Fruit fly (Drosophila melanogaster) whole organism, embryonic: Measurements from ENCODE around the gene cup.

Source experiments
- Adf1 ChIP-seq: fragments of 200-800 bp; sonication (Bioruptor generic); IDR thresholded peaks from 2 replicates; pipeline ENCODE4 v1.3.6; 2022; ENCODE audit warnings: missing biosample characterization, missing genetic modification characterization
- CG10321 ChIP-seq: fragments of 200-800 bp; sonication (Bioruptor generic); IDR thresholded peaks from 2 replicates; pipeline ENCODE4 v1.3.6; 2022; ENCODE audit warnings: missing biosample characterization, missing genetic modification characterization
- CG10543 ChIP-seq: fragments of 200-800 bp; sonication (Bioruptor generic); optimal IDR thresholded peaks from 3 replicates; lab custom pipeline; 2017; ENCODE audit warnings: missing biosample characterization, mild to moderate bottlenecking, missing genetic modification characterization, moderate library complexity
- CG1233 ChIP-seq: fragments of 200-800 bp; sonication (Bioruptor generic); optimal IDR thresholded peaks from 4 replicates; lab custom pipeline; 2018; ENCODE audit warnings: missing biosample characterization, mild to moderate bottlenecking, missing genetic modification characterization
- CG13296 ChIP-seq: fragments of 200-800 bp; sonication (Bioruptor generic); optimal IDR thresholded peaks from 3 replicates; lab custom pipeline; 2018; ENCODE audit warnings: missing biosample characterization, mild to moderate bottlenecking, missing genetic modification characterization
- CG13424 ChIP-seq: fragments of 200-800 bp; sonication (Bioruptor generic); optimal IDR thresholded peaks from 2 replicates; lab custom pipeline; 2019; ENCODE audit warnings: missing biosample characterization, mild to moderate bottlenecking, missing genetic modification characterization, moderate library complexity
- CG15479 ChIP-seq: fragments of 200-800 bp; sonication (Bioruptor generic); optimal IDR thresholded peaks from 3 replicates; lab custom pipeline; 2019; ENCODE audit warnings: missing biosample characterization, mild to moderate bottlenecking, missing genetic modification characterization, moderate library complexity
- CG15601 ChIP-seq: fragments of 200-800 bp; sonication (Bioruptor generic); optimal IDR thresholded peaks from 3 replicates; lab custom pipeline; 2019; ENCODE audit warnings: missing biosample characterization, mild to moderate bottlenecking, missing genetic modification characterization, moderate library complexity
- CG15696 ChIP-seq: fragments of 200-800 bp; sonication (Bioruptor generic); optimal IDR thresholded peaks from 2 replicates; lab custom pipeline; 2019; ENCODE audit warnings: missing biosample characterization, mild to moderate bottlenecking, missing genetic modification characterization, moderate library complexity
- CG17359 ChIP-seq: fragments of 200-800 bp; sonication (Bioruptor generic); optimal IDR thresholded peaks from 3 replicates; lab custom pipeline; 2018; ENCODE audit warnings: missing biosample characterization, mild to moderate bottlenecking, missing genetic modification characterization, moderate library complexity
- CG17568 ChIP-seq: fragments of 200-800 bp; sonication (Bioruptor generic); optimal IDR thresholded peaks from 2 replicates; lab custom pipeline; 2018; ENCODE audit warnings: missing biosample characterization, mild to moderate bottlenecking, missing genetic modification characterization, moderate library complexity
- CG2116 ChIP-seq: fragments of 200-800 bp; sonication (Bioruptor generic); optimal IDR thresholded peaks from 3 replicates; lab custom pipeline; 2018; ENCODE audit warnings: missing biosample characterization, mild to moderate bottlenecking, missing genetic modification characterization
- CG2120 ChIP-seq: fragments of 200-800 bp; sonication (Bioruptor generic); optimal IDR thresholded peaks from 3 replicates; lab custom pipeline; 2016; ENCODE audit warnings: missing biosample characterization, missing genetic modification characterization
- CG2129 ChIP-seq: fragments of 200-800 bp; sonication (Bioruptor generic); IDR thresholded peaks from 2 replicates; pipeline ENCODE4 v1.3.6; 2022; ENCODE audit warnings: missing biosample characterization, missing genetic modification characterization; ENCODE audit not compliant: partially characterized antibody
- CG2875 ChIP-seq: fragments of 200-800 bp; sonication (Bioruptor generic); optimal IDR thresholded peaks from 2 replicates; lab custom pipeline; 2017; ENCODE audit warnings: missing biosample characterization, mild to moderate bottlenecking, missing genetic modification characterization, missing genetic modification reagents
- CG30403 ChIP-seq: fragments of 200-800 bp; sonication (Bioruptor generic); optimal IDR thresholded peaks from 3 replicates; lab custom pipeline; 2016; ENCODE audit warnings: missing biosample characterization, missing genetic modification characterization
- CG32532 ChIP-seq: fragments of 200-800 bp; sonication (Bioruptor generic); IDR thresholded peaks from 2 replicates; pipeline ENCODE4 v1.3.6; 2022; ENCODE audit warnings: missing biosample characterization, missing genetic modification characterization
- CG5953 ChIP-seq: fragments of 200-800 bp; sonication (Bioruptor generic); IDR thresholded peaks from 2 replicates; pipeline ENCODE4 v1.3.6; 2022; ENCODE audit warnings: missing biosample characterization, missing genetic modification characterization
- CG7786 ChIP-seq: fragments of 200-800 bp; sonication (Bioruptor generic); optimal IDR thresholded peaks from 2 replicates; lab custom pipeline; 2016; ENCODE audit warnings: missing biosample characterization, missing genetic modification characterization
- CG7963 ChIP-seq: fragments of 200-800 bp; sonication (Bioruptor generic); IDR thresholded peaks from 3 replicates; pipeline ENCODE4 v1.3.6; 2022; ENCODE audit warnings: missing biosample characterization, missing genetic modification characterization; ENCODE audit not compliant: partially characterized antibody
- CG9797 ChIP-seq: fragments of 200-800 bp; sonication (Bioruptor generic); optimal IDR thresholded peaks from 3 replicates; lab custom pipeline; 2018; ENCODE audit warnings: missing biosample characterization, mild to moderate bottlenecking, missing genetic modification characterization
- CG9876 ChIP-seq: fragments of 200-800 bp; sonication (Bioruptor generic); optimal IDR thresholded peaks from 2 replicates; lab custom pipeline; 2016; ENCODE audit warnings: missing biosample characterization, missing genetic modification characterization
- CoRest ChIP-seq: fragments of 200-800 bp; sonication (Bioruptor generic); optimal IDR thresholded peaks from 3 replicates; lab custom pipeline; 2018; ENCODE audit warnings: missing biosample characterization, mild to moderate bottlenecking, missing genetic modification characterization, moderate library complexity
- CrebB ChIP-seq: fragments of 200-800 bp; sonication (Bioruptor generic); optimal IDR thresholded peaks from 3 replicates; lab custom pipeline; 2018; ENCODE audit warnings: missing biosample characterization, mild to moderate bottlenecking, missing genetic modification characterization
- Dp ChIP-seq: fragments of 200-800 bp; sonication (Bioruptor generic); optimal IDR thresholded peaks from 2 replicates; lab custom pipeline; 2018; ENCODE audit warnings: missing biosample characterization, mild to moderate bottlenecking, missing genetic modification characterization, moderate library complexity
- E2f2 ChIP-seq: fragments of 200-800 bp; sonication (Bioruptor generic); IDR thresholded peaks from 2 replicates; pipeline ENCODE4 v1.3.6; 2022; ENCODE audit warnings: missing biosample characterization, missing genetic modification characterization
- H2.0 ChIP-seq: fragments of 200-800 bp; sonication (Bioruptor generic); IDR thresholded peaks from 2 replicates; pipeline ENCODE4 v1.3.6; 2022; ENCODE audit warnings: missing biosample characterization, missing genetic modification characterization
- HHEX ChIP-seq: fragments of 200-800 bp; sonication (Bioruptor generic); optimal IDR thresholded peaks from 3 replicates; lab custom pipeline; 2017; ENCODE audit warnings: missing biosample characterization, mild to moderate bottlenecking, missing genetic modification characterization, missing genetic modification reagents
- Lhr ChIP-seq: fragments of 200-800 bp; sonication (Bioruptor generic); optimal IDR thresholded peaks from 3 replicates; lab custom pipeline; 2017; ENCODE audit warnings: mild to moderate bottlenecking, missing biosample characterization, missing genetic modification reagents, missing genetic modification characterization
- MBD-R2 ChIP-seq: fragments of 200-800 bp; sonication (Bioruptor generic); IDR thresholded peaks from 2 replicates; pipeline ENCODE4 v1.3.6; 2022; ENCODE audit warnings: missing biosample characterization, missing genetic modification characterization
- NC2β ChIP-seq: fragments of 200-800 bp; sonication (Bioruptor generic); optimal IDR thresholded peaks from 2 replicates; lab custom pipeline; 2016; ENCODE audit warnings: missing biosample characterization, missing genetic modification characterization
- NFAT ChIP-seq: fragments of 200-800 bp; sonication (Bioruptor generic); IDR thresholded peaks from 2 replicates; pipeline ENCODE4 v1.3.6; 2022; ENCODE audit warnings: missing biosample characterization, missing genetic modification characterization
- Scr ChIP-seq: fragments of 200-800 bp; sonication (Bioruptor generic); IDR thresholded peaks from 2 replicates; pipeline ENCODE4 v1.3.6; 2022; ENCODE audit warnings: missing biosample characterization, missing genetic modification characterization; ENCODE audit not compliant: partially characterized antibody
- amos ChIP-seq: fragments of 200-800 bp; sonication (Bioruptor generic); IDR thresholded peaks from 2 replicates; pipeline ENCODE4 v1.3.6; 2022; ENCODE audit warnings: missing biosample characterization, missing genetic modification characterization; ENCODE audit not compliant: partially characterized antibody
- cg ChIP-seq: fragments of 200-800 bp; sonication (Bioruptor generic); optimal IDR thresholded peaks from 3 replicates; lab custom pipeline; 2019; ENCODE audit warnings: missing biosample characterization, mild to moderate bottlenecking, missing genetic modification characterization, moderate library complexity
- chm ChIP-seq: fragments of 200-800 bp; sonication (Bioruptor generic); IDR thresholded peaks from 2 replicates; pipeline ENCODE4 v1.3.6; 2022; ENCODE audit warnings: missing biosample characterization, missing genetic modification characterization
- ci ChIP-seq: fragments of 200-800 bp; sonication (Bioruptor generic); IDR thresholded peaks from 3 replicates; pipeline ENCODE4 v1.3.6; 2022; ENCODE audit warnings: missing biosample characterization, missing genetic modification characterization
- dati ChIP-seq: fragments of 200-800 bp; sonication (Bioruptor generic); IDR thresholded peaks from 2 replicates; pipeline ENCODE4 v1.3.6; 2022; ENCODE audit warnings: missing biosample characterization, missing genetic modification characterization
- dmrt11E ChIP-seq: fragments of 200-800 bp; sonication (Bioruptor generic); optimal IDR thresholded peaks from 3 replicates; lab custom pipeline; 2018; ENCODE audit warnings: missing biosample characterization, mild to moderate bottlenecking, missing genetic modification characterization, moderate library complexity
- fd64A ChIP-seq: fragments of 200-800 bp; sonication (Bioruptor generic); optimal IDR thresholded peaks from 3 replicates; lab custom pipeline; 2018; ENCODE audit warnings: missing biosample characterization, mild to moderate bottlenecking, missing genetic modification characterization
- ftz-f1 ChIP-seq: fragments of 200-800 bp; sonication (Bioruptor generic); optimal IDR thresholded peaks from 2 replicates; lab custom pipeline; 2016; ENCODE audit warnings: missing biosample characterization, missing genetic modification characterization
- lbe ChIP-seq: fragments of 200-800 bp; sonication (Bioruptor generic); optimal IDR thresholded peaks from 2 replicates; lab custom pipeline; 2016; ENCODE audit warnings: missing biosample characterization, mild to moderate bottlenecking, missing genetic modification characterization
- nmo ChIP-seq: fragments of 200-800 bp; sonication (Bioruptor generic); optimal IDR thresholded peaks from 2 replicates; lab custom pipeline; 2018; ENCODE audit warnings: missing biosample characterization, mild to moderate bottlenecking, missing genetic modification characterization, moderate library complexity
- odd ChIP-seq: fragments of 200-800 bp; sonication (Bioruptor generic); optimal IDR thresholded peaks from 2 replicates; lab custom pipeline; 2017; ENCODE audit warnings: missing biosample characterization, mild to moderate bottlenecking, missing genetic modification characterization
- pzg ChIP-seq: fragments of 200-800 bp; sonication (Bioruptor generic); optimal IDR thresholded peaks from 3 replicates; lab custom pipeline; 2018; ENCODE audit warnings: missing biosample characterization, mild to moderate bottlenecking, missing genetic modification characterization, moderate library complexity
- slbo ChIP-seq: fragments of 200-800 bp; sonication (Bioruptor generic); IDR thresholded peaks from 2 replicates; pipeline ENCODE4 v1.3.6; 2022; ENCODE audit warnings: missing biosample characterization, missing genetic modification characterization
- stwl ChIP-seq: fragments of 200-800 bp; sonication (Bioruptor generic); optimal IDR thresholded peaks from 3 replicates; lab custom pipeline; 2018; ENCODE audit warnings: missing biosample characterization, mild to moderate bottlenecking, missing genetic modification characterization, moderate library complexity
- tgo ChIP-seq: fragments of 200-800 bp; sonication (Bioruptor generic); IDR thresholded peaks from 3 replicates; pipeline ENCODE4 v1.3.6; 2022; ENCODE audit warnings: missing biosample characterization, missing genetic modification characterization

The cup gene

dm6 chr2L:6667719-6668325 is 4.4 kb downstream of the cup start, which contains the start of gene Galt (continued):
- TF ChIP-seq Lhr (GFP tag; lab: Kevin White, UChicago) (peak; percentile 5), CG15601 (tag; lab: Kevin White, UChicago) (peak; percentile 32), CG5953 (GFP tag; lab: Robert Waterston, UW) (no peak), CG7786 (GFP tag; lab: Kevin White, UChicago) (no peak), amos (GFP tag; lab: Robert Waterston, UW) (peak; percentile 10; the same call in 1 of the 2 replicates), ci (GFP tag; lab: Robert Waterston, UW) (peak; percentile 70; the same call in 1 of the 3 replicates), Dp (GFP tag; lab: Kevin White, UChicago) (peak; percentile 10), Adf1 (GFP tag; lab: Robert Waterston, UW) (peak; percentile 41; the same call in 1 of the 2 replicates), CG15479 (GFP tag; lab: Kevin White, UChicago) (peak; percentile 59), NFAT (GFP tag; lab: Robert Waterston, UW) (peak; percentile 79; the same call in 1 of the 2 replicates), CoRest (tag; lab: Kevin White, UChicago) (peak; percentile 48), CrebB (tag; lab: Kevin White, UChicago) (peak; percentile 47), dmrt11E (peak; percentile 39), tgo (GFP tag; lab: Robert Waterston, UW) (peak; percentile 39; the same call in 1 of the 3 replicates), H2.0 (GFP tag; lab: Robert Waterston, UW) (peak; percentile 37; the same call in 1 of the 2 replicates), CG2116 (peak; percentile 33), CG2875 (GFP tag; lab: Kevin White, UChicago) (peak; percentile 2), CG9797 (GFP tag; lab: Kevin White, UChicago) (peak; percentile 34), CG10543 (GFP tag; lab: Kevin White, UChicago) (peak; percentile 78), CG9876 (GFP tag; lab: Kevin White, UChicago) (no peak), CG17359 (tag; lab: Kevin White, UChicago) (peak; percentile 19), E2f2 (peak; percentile 36; the same call in 1 of the 2 replicates), CG2120 (GFP tag; lab: Kevin White, UChicago) (peak; percentile 59), dati (GFP tag; lab: Robert Waterston, UW) (no peak), odd (GFP tag; lab: Kevin White, UChicago) (peak; percentile 43), pzg (GFP tag; lab: Kevin White, UChicago) (peak; percentile 33), CG1233 (GFP tag; lab: Kevin White, UChicago) (peak; percentile 46), ftz-f1 (GFP tag; lab: Kevin White, UChicago) (peak; percentile 22), CG2129 (GFP tag; lab: Robert Waterston, UW) (no peak), CG32532 (GFP tag; lab: Robert Waterston, UW) (peak; percentile 12; the same call in 1 of the 2 replicates), chm (GFP tag; lab: Robert Waterston, UW) (peak; percentile 16; the same call in 1 of the 2 replicates), fd64A (GFP tag; lab: Kevin White, UChicago) (no peak), CG13296 (GFP tag; lab: Kevin White, UChicago) (peak; percentile 66), slbo (peak; percentile 52; the same call in 1 of the 2 replicates), CG13424 (tag; lab: Kevin White, UChicago) (peak; percentile 46), lbe (GFP tag; lab: Kevin White, UChicago) (peak; percentile 19), stwl (tag; lab: Kevin White, UChicago) (peak; percentile 53), NC2β (GFP tag; lab: Kevin White, UChicago) (no peak), HHEX (GFP tag; lab: Kevin White, UChicago) (peak; percentile 3), nmo (GFP tag; lab: Kevin White, UChicago) (peak; percentile 52), Scr (peak; percentile 77), CG17568 (no peak), CG15696 (tag; lab: Kevin White, UChicago) (peak; percentile 36), CG7963 (GFP tag; lab: Robert Waterston, UW) (peak; percentile 61; the same call in 1 of the 3 replicates), MBD-R2 (peak; percentile 74), CG30403 (GFP tag; lab: Kevin White, UChicago) (peak; percentile 8), cg (GFP tag; lab: Kevin White, UChicago) (peak; percentile 65), CG10321 (GFP tag; lab: Robert Waterston, UW) (no peak)
